Worm (Caenorhabditis elegans) whole organism, L2 larva: ENCODE results near the gene smg-4.

Source experiments
- C34F6.9 ChIP-seq: fragments of 150-350 bp; optimal IDR thresholded peaks from 2 replicates; lab custom pipeline; 2014; ENCODE audit warnings: missing biosample characterization, missing genetic modification characterization
- F13H6.1 ChIP-seq: sonication (generic microtip); optimal IDR thresholded peaks from 2 replicates; lab custom pipeline; 2016; ENCODE audit warnings: missing genetic modification characterization, missing compliant biosample characterization
- R02D3.7 ChIP-seq: fragments of 150-350 bp; optimal IDR thresholded peaks from 2 replicates; lab custom pipeline; 2014; ENCODE audit warnings: missing biosample characterization, missing genetic modification characterization
- Y55F3AM.14 ChIP-seq: fragments of 200-800 bp; sonication (Bioruptor generic); optimal IDR thresholded peaks from 2 replicates; lab custom pipeline; 2018; ENCODE audit warnings: mild to moderate bottlenecking, missing genetic modification characterization, missing compliant biosample characterization
- ZK546.5 ChIP-seq: sonication (generic microtip); optimal IDR thresholded peaks from 2 replicates; lab custom pipeline; 2017; ENCODE audit warnings: missing biosample characterization, missing genetic modification characterization
- alr-1 ChIP-seq: fragments of 150-350 bp; optimal IDR thresholded peaks from 2 replicates; lab custom pipeline; 2014; ENCODE audit warnings: missing biosample characterization, missing genetic modification characterization
- aly-2 ChIP-seq: fragments of 150-350 bp; optimal IDR thresholded peaks from 2 replicates; lab custom pipeline; 2014; ENCODE audit warnings: missing biosample characterization, missing genetic modification characterization
- ama-1 ChIP-seq: fragments of 150-350 bp; optimal IDR thresholded peaks from 2 replicates; lab custom pipeline; 2018; ENCODE audit warnings: inconsistent platforms
- blmp-1 ChIP-seq: sonication (generic microtip); optimal IDR thresholded peaks from 2 replicates; lab custom pipeline; 2017; ENCODE audit warnings: missing genetic modification characterization, mild to moderate bottlenecking, missing compliant biosample characterization, antibody characterized with exemption, moderate library complexity; ENCODE audit not compliant: insufficient read depth
- ceh-16 ChIP-seq: fragments of 150-350 bp; optimal IDR thresholded peaks from 2 replicates; lab custom pipeline; 2014; ENCODE audit warnings: missing biosample characterization, missing genetic modification characterization
- ceh-82 ChIP-seq: fragments of 150-350 bp; optimal IDR thresholded peaks from 2 replicates; lab custom pipeline; 2014; ENCODE audit warnings: missing biosample characterization, missing genetic modification characterization
- crh-2 ChIP-seq: sonication (generic microtip); optimal IDR thresholded peaks from 2 replicates; lab custom pipeline; 2017; ENCODE audit warnings: missing biosample characterization, missing genetic modification characterization
- egl-27 ChIP-seq: sonication (generic microtip); optimal IDR thresholded peaks from 3 replicates; lab custom pipeline; 2017; ENCODE audit warnings: missing biosample characterization, missing genetic modification reagents, missing genetic modification characterization
- elt-1 ChIP-seq: fragments of 150-350 bp; optimal IDR thresholded peaks from 2 replicates; lab custom pipeline; 2014; ENCODE audit warnings: missing biosample characterization, missing genetic modification characterization
- elt-3 ChIP-seq: sonication (generic microtip); optimal IDR thresholded peaks from 2 replicates; lab custom pipeline; 2017; ENCODE audit warnings: missing biosample characterization, missing genetic modification characterization
- fos-1 ChIP-seq: fragments of 150-350 bp; optimal IDR thresholded peaks from 2 replicates; lab custom pipeline; 2014; ENCODE audit warnings: missing biosample characterization, missing genetic modification characterization
- gmeb-1 ChIP-seq: fragments of 150-350 bp; optimal IDR thresholded peaks from 2 replicates; lab custom pipeline; 2014; ENCODE audit warnings: missing biosample characterization, missing genetic modification characterization
- lin-11 ChIP-seq: fragments of 150-350 bp; sonication (generic microtip); optimal IDR thresholded peaks from 2 replicates; lab custom pipeline; 2014; ENCODE audit warnings: missing biosample characterization, missing genetic modification characterization, inconsistent platforms, mixed read lengths
- lin-39 ChIP-seq: fragments of 150-350 bp; optimal IDR thresholded peaks from 2 replicates; lab custom pipeline; 2014; ENCODE audit warnings: missing biosample characterization, missing genetic modification reagents, missing genetic modification characterization
- lsy-2 ChIP-seq, 2 experiments: fragments of 150-350 bp in 1 of 2; sonication (generic microtip) in 1 of 2; optimal IDR thresholded peaks; 2 replicates each; lab custom pipeline; 2014 to 2017; ENCODE audit warnings: missing biosample characterization in 2 of 2, missing genetic modification characterization in 2 of 2
- mab-5 ChIP-seq: fragments of 150-350 bp; optimal IDR thresholded peaks from 2 replicates; lab custom pipeline; 2014; ENCODE audit warnings: missing biosample characterization, missing genetic modification characterization
- mbf-1 ChIP-seq: sonication (generic microtip); optimal IDR thresholded peaks from 2 replicates; lab custom pipeline; 2017; ENCODE audit warnings: missing biosample characterization, missing genetic modification characterization
- mdl-1 ChIP-seq, 2 experiments: fragments of 150-350 bp in 1 of 2; sonication (generic microtip) in 1 of 2; optimal IDR thresholded peaks; 2 replicates each; lab custom pipeline; 2017; ENCODE audit warnings: missing biosample characterization in 2 of 2, missing genetic modification characterization in 2 of 2
- nhr-10 ChIP-seq: sonication (generic microtip); optimal IDR thresholded peaks from 2 replicates; lab custom pipeline; 2017; ENCODE audit warnings: missing biosample characterization, missing genetic modification characterization
- nhr-11 ChIP-seq: fragments of 150-350 bp; optimal IDR thresholded peaks from 2 replicates; lab custom pipeline; 2014; ENCODE audit warnings: missing biosample characterization, missing genetic modification characterization
- nhr-12 ChIP-seq: fragments of 150-350 bp; optimal IDR thresholded peaks from 2 replicates; lab custom pipeline; 2014; ENCODE audit warnings: missing biosample characterization, missing genetic modification characterization
- nhr-129 ChIP-seq: fragments of 150-350 bp; optimal IDR thresholded peaks from 2 replicates; lab custom pipeline; 2014; ENCODE audit warnings: missing biosample characterization, missing genetic modification characterization
- nhr-25 ChIP-seq: fragments of 150-350 bp; sonication (generic microtip); optimal IDR thresholded peaks from 3 replicates; lab custom pipeline; 2014; ENCODE audit warnings: missing biosample characterization, missing genetic modification characterization
- nhr-6 ChIP-seq: fragments of 150-350 bp; optimal IDR thresholded peaks from 2 replicates; lab custom pipeline; 2014; ENCODE audit warnings: missing biosample characterization, missing genetic modification characterization
- nhr-77 ChIP-seq: fragments of 150-350 bp; optimal IDR thresholded peaks from 2 replicates; lab custom pipeline; 2014; ENCODE audit warnings: missing biosample characterization, missing genetic modification characterization
- sem-4 ChIP-seq: fragments of 150-350 bp; optimal IDR thresholded peaks from 2 replicates; lab custom pipeline; 2014; ENCODE audit warnings: missing biosample characterization, missing genetic modification reagents, missing genetic modification characterization
- sma-3 ChIP-seq: sonication (generic microtip); optimal IDR thresholded peaks from 2 replicates; lab custom pipeline; 2016; ENCODE audit warnings: missing genetic modification reagents, missing genetic modification characterization, missing compliant biosample characterization
- sma-9 ChIP-seq, 2 experiments: fragments of 150-350 bp in 1 of 2; sonication (generic microtip) in 1 of 2; optimal IDR thresholded peaks; 2 replicates each; lab custom pipeline; 2014 to 2016; ENCODE audit warnings: missing genetic modification characterization in 2 of 2, mild to moderate bottlenecking in 1 of 2, missing biosample characterization in 1 of 2, missing compliant biosample characterization in 1 of 2, missing genetic modification reagents in 1 of 2, moderate library complexity in 1 of 2
- unc-39 ChIP-seq: fragments of 150-350 bp; optimal IDR thresholded peaks from 2 replicates; lab custom pipeline; 2014; ENCODE audit warnings: missing biosample characterization, missing genetic modification characterization
- unc-55 ChIP-seq: fragments of 150-350 bp; sonication (generic microtip); optimal IDR thresholded peaks from 3 replicates; lab custom pipeline; 2014; ENCODE audit warnings: missing biosample characterization, missing genetic modification reagents, missing genetic modification characterization
- zag-1 ChIP-seq: fragments of 150-350 bp; optimal IDR thresholded peaks from 2 replicates; lab custom pipeline; 2014; ENCODE audit warnings: missing biosample characterization, missing genetic modification characterization
- ztf-1 ChIP-seq: fragments of 200-800 bp; sonication (Bioruptor generic); conservative IDR thresholded peaks from 2 replicates; pipeline ENCODE4 v1.3.6; 2022; ENCODE audit warnings: missing genetic modification characterization, missing compliant biosample characterization
- ztf-11 ChIP-seq: sonication (generic microtip); optimal IDR thresholded peaks from 2 replicates; lab custom pipeline; 2017; ENCODE audit warnings: missing biosample characterization, missing genetic modification characterization
- ztf-4 ChIP-seq: fragments of 150-350 bp; optimal IDR thresholded peaks from 2 replicates; lab custom pipeline; 2014; ENCODE audit warnings: missing biosample characterization, missing genetic modification characterization

Gene smg-4

ce11 chrV:9752918-9753317, 24.6 kb downstream of the smg-4 start, which contains the start of gene F58E6.6:
TSS of gene F58E6.6 (minus strand) at chrV:9753018.
- TF ChIP-seq F13H6.1 (tag; lab: Kevin White, UChicago) (no peak), nhr-10 (no peak), sem-4 (tag; lab: Kevin White, UChicago) (no peak), alr-1 (tag; lab: Kevin White, UChicago) (no peak), nhr-12 (tag; lab: Kevin White, UChicago) (no peak), R02D3.7 (no peak), sma-3 (GFP tag; lab: Kevin White, UChicago) (no peak), nhr-11 (tag; lab: Kevin White, UChicago) (no peak), crh-2 (tag; lab: Kevin White, UChicago) (no peak), mdl-1 (tag; optimal IDR thresholded peaks at IDR 0.05; lab: Kevin White, UChicago) (no peak), lsy-2 (tag; optimal IDR thresholded peaks at IDR 0.05; lab: Kevin White, UChicago) (no peak), mbf-1 (tag; lab: Kevin White, UChicago) (no peak), unc-55 (GFP tag; lab: Kevin White, UChicago) (no peak)

ce11 chrV:9750308-9750707, 27.2 kb downstream of the smg-4 start, which contains the start of gene F58E6.4:
TSS of gene F58E6.4 (minus strand) at chrV:9750408.
- TF ChIP-seq sem-4 (tag; lab: Kevin White, UChicago) (no peak), unc-39 (tag; lab: Kevin White, UChicago) (no peak), elt-1 (no peak), mab-5 (no peak)

ce11 chrV:9744934-9745333, 32.6 kb downstream of the smg-4 start, which contains the start of gene F58E6.13:
TSS of gene F58E6.13 (plus strand) at chrV:9745234.
- TF ChIP-seq unc-55 (GFP tag; lab: Kevin White, UChicago) (no peak), ceh-16 (tag; lab: Kevin White, UChicago) (no peak), lsy-2 (tag; optimal IDR thresholded peaks at IDR 0.05; lab: Kevin White, UChicago) (no peak), unc-39 (tag; lab: Kevin White, UChicago) (no peak), ZK546.5 (no peak), nhr-10 (no peak), lin-39 (tag; lab: Kevin White, UChicago) (no peak), ama-1 (no peak), elt-3 (tag; lab: Kevin White, UChicago) (no peak), aly-2 (tag; lab: Kevin White, UChicago) (no peak), egl-27 (tag; lab: Kevin White, UChicago) (no peak), R02D3.7 (no peak), nhr-77 (no peak), mdl-1 (tag; optimal IDR thresholded peaks at IDR 0.05; lab: Kevin White, UChicago) (no peak), nhr-12 (tag; lab: Kevin White, UChicago) (no peak), ztf-11 (tag; lab: Kevin White, UChicago) (no peak), C34F6.9 (no peak)

ce11 chrV:9740858-9741257, 36.7 kb downstream of the smg-4 start, which contains the start of gene sta-2:
TSS of gene sta-2 (plus strand) at chrV:9741206.
- peak; percentile 36 for TF ChIP-seq ztf-4 (tag; lab: Kevin White, UChicago)
- TF ChIP-seq gmeb-1 (tag; lab: Kevin White, UChicago): peak; percentile 42
- no peak for TF ChIP-seq elt-3 (tag; lab: Kevin White, UChicago)
- peak; percentile 72 for TF ChIP-seq sma-3 (GFP tag; lab: Kevin White, UChicago)
- peak; percentile 16 for TF ChIP-seq sma-9 (GFP tag; optimal IDR thresholded peaks at IDR 0.05; lab: Kevin White, UChicago)
- no peak for TF ChIP-seq sma-9 (tag; optimal IDR thresholded peaks at IDR 0.05; lab: Kevin White, UChicago)
- no peak for TF ChIP-seq zag-1 (tag; lab: Kevin White, UChicago)
- TF ChIP-seq nhr-6 (tag; lab: Kevin White, UChicago): peak; percentile 3
- TF ChIP-seq fos-1: peak; percentile 83
- TF ChIP-seq blmp-1: peak; percentile 80
- TF ChIP-seq nhr-129: peak; percentile 39
- no peak for TF ChIP-seq Y55F3AM.14 (GFP tag; lab: Kevin White, UChicago)
- TF ChIP-seq mbf-1 (tag; lab: Kevin White, UChicago): no peak
- TF ChIP-seq sem-4 (tag; lab: Kevin White, UChicago): peak; percentile 6
- TF ChIP-seq lin-11 (tag; lab: Kevin White, UChicago): no peak
- no peak for TF ChIP-seq ztf-1 (GFP tag; lab: Robert Waterston, UW)
- peak; percentile 81 for TF ChIP-seq nhr-25
- peak; percentile 22 for TF ChIP-seq crh-2 (tag; lab: Kevin White, UChicago)
- no peak for TF ChIP-seq ceh-82 (tag; lab: Kevin White, UChicago)
- no peak for TF ChIP-seq egl-27 (tag; lab: Kevin White, UChicago)
